Worm (Caenorhabditis elegans): ENCODE data around the gene T28F3.8.

T28F3.8 gene

DNA sequence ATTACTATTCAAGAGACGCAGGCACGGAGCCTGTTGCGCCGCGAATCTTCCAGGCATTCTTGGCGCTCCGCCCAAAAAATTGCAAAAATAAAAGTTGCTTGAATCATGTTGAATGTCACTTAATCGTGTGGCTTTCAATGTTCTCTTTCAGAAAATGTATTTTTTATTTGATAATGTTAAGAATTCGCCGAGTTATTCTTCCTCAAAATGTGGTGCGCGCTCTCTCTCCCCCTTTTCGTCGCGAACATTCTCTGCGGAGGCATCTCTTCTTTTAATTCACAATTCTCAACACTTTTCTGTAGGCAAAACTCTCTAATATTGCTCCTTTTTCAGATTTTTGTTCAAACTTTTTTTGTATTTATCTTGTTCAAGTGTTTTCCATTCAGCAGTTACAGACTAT is 28.8 kb downstream of the T28F3.8 start (continued):
- TF ChIP-seq nhr-28 (tag; optimal IDR thresholded peaks at IDR 0.05) (peak; percentile 56), snu-23 (GFP tag; optimal IDR thresholded peaks at IDR 0.05) (peak; percentile 99), sox-4 (tag; optimal IDR thresholded peaks at IDR 0.05) (peak; percentile 93), lin-39 (tag; optimal IDR thresholded peaks at IDR 0.05) (peak; percentile 91), mdl-1 (tag; optimal IDR thresholded peaks at IDR 0.05) (peak; percentile 6 to 74), ama-1 (optimal IDR thresholded peaks at IDR 0.05) (peak; percentile 61), ceh-90 (tag; optimal IDR thresholded peaks at IDR 0.05) (peak; percentile 69), dsc-1 (tag; optimal IDR thresholded peaks at IDR 0.05) (peak; percentile 99), nhr-84 (tag; optimal IDR thresholded peaks at IDR 0.05) (no peak), unc-98 (GFP tag; IDR thresholded peaks at IDR 0.05) (peak; percentile 86), hpl-2 (GFP tag; optimal IDR thresholded peaks at IDR 0.05) (peak; percentile 94), fkh-4 (tag; optimal IDR thresholded peaks at IDR 0.05; ENCODE audit: borderline replicate concordance) (peak; percentile 86), egl-27 (tag; optimal IDR thresholded peaks at IDR 0.05) (peak; percentile 71 to 88), nhr-47 (tag; optimal IDR thresholded peaks at IDR 0.05) (peak; percentile 99), sptf-1 (tag; optimal IDR thresholded peaks at IDR 0.05) (no peak), grh-1 (GFP tag; IDR thresholded peaks at IDR 0.05) (peak; percentile 95), ceh-8 (GFP tag; optimal IDR thresholded peaks at IDR 0.05) (peak; percentile 96), blmp-1 (tag; optimal IDR thresholded peaks at IDR 0.05) (peak; percentile 80), mep-1 (tag; optimal IDR thresholded peaks at IDR 0.05) (peak; percentile 95), nhr-77 (tag; optimal IDR thresholded peaks at IDR 0.05) (peak; percentile 98), ceh-63 (GFP tag; optimal IDR thresholded peaks at IDR 0.05) (peak; percentile 82), efl-3 (GFP tag; optimal IDR thresholded peaks at IDR 0.05) (peak; percentile 69), ceh-88 (GFP tag; IDR thresholded peaks at IDR 0.05) (peak; percentile 98), C04F5.9 (tag; optimal IDR thresholded peaks at IDR 0.05) (peak; percentile 91), nhr-237 (tag; optimal IDR thresholded peaks at IDR 0.05) (peak; percentile 92), unc-130 (tag; optimal IDR thresholded peaks at IDR 0.05) (peak; percentile 91), unc-86 (tag; optimal IDR thresholded peaks at IDR 0.05) (peak; percentile 99), jun-1 (tag; optimal IDR thresholded peaks at IDR 0.05) (peak; percentile 96), elt-3 (tag; optimal IDR thresholded peaks at IDR 0.05) (peak; percentile 31 to 96 (median 66)), lin-35 (GFP tag; optimal IDR thresholded peaks at IDR 0.05) (peak; percentile 83 to 90), mef-2 (tag; optimal IDR thresholded peaks at IDR 0.05) (peak; percentile 81), ets-5 (GFP tag; IDR thresholded peaks at IDR 0.05) (no peak), nhr-90 (tag; optimal IDR thresholded peaks at IDR 0.05; ENCODE audit: poor library complexity) (peak; percentile 98), irx-1 (tag; optimal IDR thresholded peaks at IDR 0.05) (peak; percentile 96), pax-3 (tag; optimal IDR thresholded peaks at IDR 0.05) (peak; percentile 99), F16B12.6 (tag; optimal IDR thresholded peaks at IDR 0.05) (peak; percentile 49), zag-1 (tag; optimal IDR thresholded peaks at IDR 0.05) (peak; percentile 91), aly-2 (tag; optimal IDR thresholded peaks at IDR 0.05) (peak; percentile 92), xbp-1 (tag; optimal IDR thresholded peaks at IDR 0.05) (peak; percentile 98), alr-1 (tag; optimal IDR thresholded peaks at IDR 0.05; ENCODE audit: borderline replicate concordance) (no peak), skn-1 (tag; optimal IDR thresholded peaks at IDR 0.05) (peak; percentile 87), egl-13 (tag; optimal IDR thresholded peaks at IDR 0.05) (peak; percentile 99), dpl-1 (GFP tag; optimal IDR thresholded peaks at IDR 0.05) (peak; percentile 74 to 80 (median 77)), snpc-4 (tag; optimal IDR thresholded peaks at IDR 0.05) (peak; percentile 70), unc-30 (tag; optimal IDR thresholded peaks at IDR 0.05) (no peak), aha-1 (tag; optimal IDR thresholded peaks at IDR 0.05) (peak; percentile 88), ces-1 (GFP tag; optimal IDR thresholded peaks at IDR 0.05) (peak; percentile 33), C34B4.2 (tag; optimal IDR thresholded peaks at IDR 0.05) (peak; percentile 68), nhr-20 (tag; optimal IDR thresholded peaks at IDR 0.05) (peak; percentile 99), ceh-82 (tag; optimal IDR thresholded peaks at IDR 0.05) (peak; percentile 94 to 97 (median 95)), fkh-8 (tag; optimal IDR thresholded peaks at IDR 0.05) (peak; percentile 100), nhr-11 (tag; optimal IDR thresholded peaks at IDR 0.05) (peak; percentile 96), nhr-19 (GFP tag; conservative IDR thresholded peaks at IDR 0.05) (peak; percentile 96), ztf-11 (tag; optimal IDR thresholded peaks at IDR 0.05) (peak; percentile 59 to 96)
